Fruit fly (Drosophila melanogaster): ENCODE results near the gene CG43312.
A peak's percentile ranks its signal among the peaks of the same experiment; 100 is the strongest.

CG43312 gene

DNA sequence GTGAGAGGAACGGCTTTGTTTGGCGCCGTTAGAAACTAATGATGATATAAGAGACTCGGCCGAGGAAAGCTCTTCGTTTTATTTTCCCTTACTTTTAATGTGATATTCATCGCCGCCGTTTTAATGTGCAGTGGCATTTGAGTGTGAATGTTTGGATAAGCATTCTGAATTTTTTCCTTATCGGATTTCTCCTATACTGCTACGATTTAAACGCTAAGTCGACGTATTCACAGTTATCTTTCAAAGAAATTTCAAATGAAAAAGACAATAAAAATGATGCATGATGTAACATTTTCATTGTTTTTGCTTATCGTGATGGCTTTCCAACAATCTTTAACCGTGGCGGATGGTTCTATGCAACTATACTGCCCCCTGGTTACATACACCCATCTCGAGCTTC is at the start of gene CG43312:
Gene CG43312, plus strand, starts transcription at position 301 of the 400 bp plus-strand sequence.
- TF ChIP-seq noc (tag; optimal IDR thresholded peaks at IDR 0.05), result no peak

DNA sequence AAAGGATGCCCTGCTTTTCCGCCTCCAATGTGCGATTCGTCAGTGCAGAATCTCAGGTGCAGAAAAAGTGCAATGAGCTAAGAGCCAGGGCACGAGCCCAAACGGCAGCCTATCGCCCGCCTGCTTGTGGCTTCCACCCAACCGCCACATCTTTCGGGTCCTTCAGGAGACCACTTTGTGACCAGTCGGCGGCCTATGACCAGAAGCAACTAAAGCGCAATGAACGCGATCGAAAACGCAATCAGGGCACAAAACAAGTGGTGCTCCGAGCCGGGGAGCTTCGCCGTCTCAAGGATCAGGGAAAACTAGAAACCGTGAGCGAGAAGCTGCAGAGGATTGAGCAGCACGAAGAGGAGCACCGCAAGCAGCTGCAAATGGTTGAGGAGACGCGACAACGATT is 47.0 kb upstream of the CG43312 start, which contains the start of gene CG11449:
Gene CG11449, plus strand, starts transcription at position 6 of the 400 bp plus-strand sequence.
- no peak for TF ChIP-seq noc (tag; optimal IDR thresholded peaks at IDR 0.05)

DNA sequence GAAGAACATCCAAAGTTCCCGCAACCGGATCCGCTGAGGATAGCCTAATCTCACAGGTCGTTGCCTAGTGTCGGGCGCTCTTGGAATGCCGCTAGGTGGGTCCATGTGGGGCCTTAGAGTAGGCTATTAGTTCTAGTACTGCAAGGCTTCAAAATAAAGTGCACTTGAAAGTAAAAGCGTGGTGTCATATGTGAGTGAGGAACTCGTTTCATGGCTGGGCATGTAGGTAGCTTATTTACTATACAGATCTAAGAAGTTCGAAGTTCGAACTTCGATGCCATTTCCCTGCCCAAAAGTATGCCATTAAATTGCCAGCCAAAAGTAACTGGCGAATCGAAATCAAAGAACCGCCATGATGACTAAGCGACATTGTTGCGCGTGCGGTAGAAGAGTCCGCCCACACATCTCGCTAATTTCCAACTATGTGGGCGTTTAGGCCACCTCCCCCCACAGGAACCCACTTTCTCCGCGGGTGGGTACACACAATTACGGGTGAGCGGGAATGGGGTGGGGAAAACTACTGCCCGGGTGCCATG is 45.4 kb upstream of the CG43312 start:
- no peak for TF ChIP-seq noc (tag; optimal IDR thresholded peaks at IDR 0.05)

DNA sequence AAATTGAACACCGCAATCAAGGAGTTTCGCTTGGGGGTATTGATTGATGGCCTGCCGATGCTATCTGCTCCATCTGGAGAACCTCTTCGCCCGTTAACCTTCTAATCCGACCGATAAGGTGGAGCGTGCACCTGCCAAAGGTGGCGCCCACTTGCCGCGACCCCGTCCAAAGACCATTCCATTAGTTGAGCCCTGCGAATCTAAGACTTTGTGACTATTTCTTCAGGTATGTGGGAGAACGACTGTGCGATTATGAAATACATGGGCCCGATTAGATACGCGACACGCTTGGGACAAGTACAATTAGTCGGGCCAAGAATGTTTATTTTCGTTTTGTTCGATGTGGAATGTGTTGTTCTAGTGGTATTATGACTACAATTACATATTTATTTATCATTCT is 43.1 kb upstream of the CG43312 start:
- no peak for TF ChIP-seq noc (tag; optimal IDR thresholded peaks at IDR 0.05)

DNA sequence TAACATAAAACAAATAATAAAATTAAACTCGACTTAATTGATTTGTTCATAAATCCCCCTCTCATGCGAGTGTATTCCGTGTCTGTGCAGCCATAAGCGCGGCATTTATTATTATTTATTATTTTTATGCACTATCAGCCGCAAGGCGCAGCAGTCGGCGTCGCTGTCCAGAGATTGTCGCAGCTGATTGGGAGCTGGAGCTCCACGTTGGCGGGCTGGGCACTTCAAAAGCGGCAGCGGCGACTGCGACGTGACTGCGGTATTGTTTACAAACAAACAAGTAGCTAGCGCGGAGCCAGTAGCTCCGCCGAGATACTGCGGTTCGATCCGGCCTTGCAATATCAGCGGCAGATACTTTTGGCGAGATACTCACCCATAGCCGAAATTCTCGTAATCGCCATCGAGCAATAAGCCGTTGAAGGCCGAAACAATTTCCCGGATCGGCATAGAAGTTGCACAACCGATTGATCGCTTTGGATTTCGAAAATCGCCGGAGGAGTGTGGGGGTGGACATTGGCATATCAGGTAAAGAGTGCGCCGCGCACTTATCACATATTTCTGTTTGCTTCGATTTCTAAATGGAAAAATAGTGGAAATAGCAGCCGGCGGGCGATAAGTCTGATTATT is 42.4 kb upstream of the CG43312 start:
- no peak for TF ChIP-seq noc (tag; optimal IDR thresholded peaks at IDR 0.05)

DNA sequence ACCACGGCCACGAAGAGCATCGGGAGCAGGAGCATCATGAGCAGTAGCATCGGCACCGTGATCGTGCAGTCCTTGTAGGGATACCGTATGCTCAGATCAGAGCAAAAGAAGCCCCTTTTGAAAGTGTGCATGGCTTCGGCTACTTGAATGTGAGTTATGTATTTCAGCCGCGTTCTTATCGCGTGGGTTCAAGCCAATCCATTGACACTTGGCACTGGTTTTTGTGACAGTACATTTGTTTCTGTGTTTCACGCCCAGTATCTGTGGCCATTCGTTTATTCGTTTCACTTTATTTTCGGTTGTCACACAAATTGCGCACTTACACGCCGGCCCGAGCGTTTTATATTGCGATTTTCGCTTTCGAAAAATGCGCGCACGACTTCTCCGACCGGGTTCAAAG is 41.0 kb upstream of the CG43312 start:
- no peak for TF ChIP-seq noc (tag; optimal IDR thresholded peaks at IDR 0.05)

DNA sequence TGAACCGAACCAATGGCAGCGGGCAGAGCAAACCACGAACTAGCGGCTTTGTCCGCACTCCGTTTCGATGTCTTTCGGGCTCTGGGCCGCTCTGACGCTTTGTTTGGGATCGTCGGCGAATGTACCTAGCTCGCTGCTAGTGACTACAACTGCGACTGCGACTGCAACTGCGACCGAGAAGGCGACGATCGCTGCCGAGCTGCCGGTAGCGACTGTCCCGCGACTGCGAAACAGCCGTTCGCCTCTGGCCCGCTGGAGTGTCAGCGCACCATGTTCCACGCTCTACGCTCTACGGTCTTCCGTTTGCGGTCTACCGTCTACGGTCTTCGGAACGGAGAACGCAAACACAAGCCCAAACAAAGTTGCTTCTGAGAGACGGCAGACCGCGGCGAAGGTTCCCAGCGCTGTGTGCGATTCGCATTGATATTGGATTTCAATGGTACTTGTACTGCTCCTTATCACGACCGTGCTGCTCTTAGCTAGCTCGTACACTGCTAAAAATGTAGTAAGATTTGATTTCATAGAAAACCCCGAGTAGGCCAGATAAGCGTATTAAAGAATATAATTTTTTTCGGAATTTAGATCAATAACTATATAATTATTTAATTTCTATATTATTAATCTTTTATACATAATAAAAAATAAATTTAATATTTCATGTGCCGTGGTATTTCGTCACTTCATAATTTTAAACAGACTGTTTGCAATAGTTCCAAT is 40.3 kb upstream of the CG43312 start, which contains the start of gene laza:
Gene laza, minus strand, starts transcription at position 214 of the 717 bp plus-strand sequence.
- TF ChIP-seq noc (tag; optimal IDR thresholded peaks at IDR 0.05), result no peak

DNA sequence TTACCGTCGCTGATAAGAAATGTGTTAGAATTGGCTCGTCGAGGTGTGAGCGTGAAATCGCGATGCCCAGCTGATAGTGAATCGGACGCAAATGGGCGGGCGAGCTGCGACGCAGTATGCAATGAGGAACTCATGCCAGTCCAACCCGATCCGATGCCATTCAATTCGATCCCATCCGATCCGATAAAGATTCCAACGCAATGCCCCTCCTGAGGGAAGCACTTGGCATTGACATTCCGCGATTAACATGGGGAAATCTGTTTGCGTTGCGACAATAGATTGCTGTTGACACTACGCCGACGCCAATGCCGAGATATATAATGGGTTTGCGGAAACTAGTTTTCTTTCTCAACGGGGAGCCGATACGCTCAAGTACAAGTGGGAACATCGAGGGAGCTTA is 38.0 kb upstream of the CG43312 start:
- TF ChIP-seq noc (tag; optimal IDR thresholded peaks at IDR 0.05), result no peak

DNA sequence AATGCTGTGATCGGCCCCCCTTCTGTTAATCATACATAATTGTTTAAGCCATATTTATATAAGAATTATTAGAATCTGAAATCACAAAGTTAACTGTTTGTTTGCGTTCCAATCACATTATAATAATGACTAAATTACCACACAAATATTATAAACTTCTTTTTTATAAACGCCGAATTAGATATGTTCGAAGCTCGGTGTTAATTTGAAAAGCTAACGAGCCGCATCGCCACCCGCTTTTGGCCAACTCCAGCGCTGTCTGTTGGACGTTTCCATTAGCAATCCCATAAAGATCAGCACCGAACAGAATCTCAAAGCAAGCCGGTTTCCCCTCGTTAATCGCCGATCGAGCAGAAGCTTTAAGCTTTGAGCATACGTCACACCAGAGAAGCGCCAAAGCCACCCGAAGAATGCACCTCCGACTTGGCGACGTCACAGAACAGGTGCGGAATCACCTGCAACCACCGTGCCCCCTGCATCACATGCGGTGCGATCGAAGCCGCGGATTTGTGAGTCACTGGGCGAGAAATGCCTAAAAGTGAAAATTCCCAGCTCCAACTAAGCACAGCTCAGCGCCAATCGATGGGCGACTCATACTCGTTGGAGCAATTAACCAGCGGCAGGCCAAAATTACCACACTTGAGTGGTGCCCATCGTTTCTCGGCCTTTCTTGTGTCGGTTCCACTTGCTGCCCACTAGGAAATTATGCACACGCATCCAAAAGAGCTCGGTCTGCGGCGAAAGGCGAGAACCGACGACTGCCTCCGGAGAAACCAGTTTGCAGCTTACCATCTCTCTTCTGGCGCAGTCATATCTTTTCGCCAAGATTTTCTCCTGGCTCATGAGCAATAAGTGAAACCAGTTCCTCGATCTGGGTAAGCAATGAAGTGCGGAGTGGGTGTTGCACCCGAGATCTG is 35.7 kb upstream of the CG43312 start, which contains the start of gene CG11438:
Gene CG11438, plus strand, starts transcription at position 134 of the 917 bp plus-strand sequence.
- no peak for TF ChIP-seq noc (tag; optimal IDR thresholded peaks at IDR 0.05)

DNA sequence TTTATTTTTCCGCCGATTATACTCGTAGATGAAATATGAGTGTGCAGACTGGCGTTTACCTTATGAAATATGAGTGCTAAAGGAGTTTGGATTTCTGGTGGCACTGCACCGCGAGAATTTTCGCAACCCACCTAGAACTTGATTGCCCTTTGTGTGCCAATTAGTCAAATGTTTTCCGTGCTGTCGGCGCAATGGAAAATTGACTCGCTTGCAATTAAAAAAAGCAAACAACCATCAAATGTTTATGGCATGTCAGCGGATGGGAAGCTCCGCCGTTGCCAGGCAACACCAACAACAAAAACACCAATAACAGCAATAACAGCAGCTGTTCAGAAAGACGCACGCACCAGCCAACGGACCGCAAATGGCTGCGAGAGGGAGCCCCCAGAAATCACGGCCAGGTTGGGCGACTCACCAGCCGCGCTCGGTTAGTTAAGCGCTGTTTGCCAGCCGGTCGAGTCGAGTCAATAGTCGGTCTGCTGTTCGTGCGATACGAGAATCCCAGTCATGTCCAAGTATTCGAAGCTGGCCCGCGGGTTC is 34.9 kb upstream of the CG43312 start:
- no peak for TF ChIP-seq noc (tag; optimal IDR thresholded peaks at IDR 0.05)

DNA sequence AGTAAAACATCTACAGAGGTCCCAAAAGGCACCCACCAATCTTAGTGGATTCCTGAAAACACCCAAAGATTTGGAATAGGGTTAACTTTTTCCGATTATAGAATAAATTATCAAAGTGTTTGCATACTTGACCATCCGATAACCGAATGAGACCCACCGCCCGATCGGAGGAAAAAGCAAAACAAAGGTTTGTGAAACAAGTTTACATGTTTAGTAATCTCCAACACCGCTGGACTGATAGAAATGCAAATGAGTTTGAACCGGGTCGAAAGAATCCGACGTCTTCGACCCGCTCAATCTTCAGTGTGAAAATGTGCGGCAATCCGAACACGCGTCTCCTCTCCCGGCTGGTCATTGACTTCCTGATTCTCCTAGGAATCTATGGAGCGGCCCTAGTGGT is 32.8 kb upstream of the CG43312 start, which contains the start of gene CG11437:
Gene CG11437, plus strand, starts transcription at position 301 of the 400 bp plus-strand sequence.
- TF ChIP-seq noc (tag; optimal IDR thresholded peaks at IDR 0.05), result no peak

DNA sequence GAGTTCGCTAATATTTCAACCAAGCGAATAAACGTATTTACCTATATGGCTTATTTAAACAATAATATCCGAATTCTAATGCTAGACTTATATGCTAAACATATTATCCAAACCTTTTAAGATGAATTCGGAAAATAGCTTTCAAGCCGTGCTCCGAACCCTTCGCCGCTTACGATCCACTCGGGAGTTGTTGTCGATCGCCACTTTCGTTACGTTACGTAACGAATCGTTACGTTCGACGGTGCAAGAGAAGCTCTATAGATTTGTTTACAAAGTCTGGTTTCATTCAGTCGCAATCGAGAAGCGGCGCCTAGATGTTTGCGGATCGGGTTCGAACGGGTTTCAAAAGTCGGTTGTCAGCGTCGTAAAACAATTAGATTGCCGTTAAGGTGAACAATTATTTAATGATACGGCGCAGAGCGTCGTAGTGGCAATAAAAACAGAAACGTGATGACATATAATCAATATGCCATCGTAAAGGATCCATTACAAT is 31.1 kb upstream of the CG43312 start, which contains the start of gene CG11426:
Gene CG11426, plus strand, starts transcription at position 258 of the 493 bp plus-strand sequence.
- no peak for TF ChIP-seq noc (tag; optimal IDR thresholded peaks at IDR 0.05)

DNA sequence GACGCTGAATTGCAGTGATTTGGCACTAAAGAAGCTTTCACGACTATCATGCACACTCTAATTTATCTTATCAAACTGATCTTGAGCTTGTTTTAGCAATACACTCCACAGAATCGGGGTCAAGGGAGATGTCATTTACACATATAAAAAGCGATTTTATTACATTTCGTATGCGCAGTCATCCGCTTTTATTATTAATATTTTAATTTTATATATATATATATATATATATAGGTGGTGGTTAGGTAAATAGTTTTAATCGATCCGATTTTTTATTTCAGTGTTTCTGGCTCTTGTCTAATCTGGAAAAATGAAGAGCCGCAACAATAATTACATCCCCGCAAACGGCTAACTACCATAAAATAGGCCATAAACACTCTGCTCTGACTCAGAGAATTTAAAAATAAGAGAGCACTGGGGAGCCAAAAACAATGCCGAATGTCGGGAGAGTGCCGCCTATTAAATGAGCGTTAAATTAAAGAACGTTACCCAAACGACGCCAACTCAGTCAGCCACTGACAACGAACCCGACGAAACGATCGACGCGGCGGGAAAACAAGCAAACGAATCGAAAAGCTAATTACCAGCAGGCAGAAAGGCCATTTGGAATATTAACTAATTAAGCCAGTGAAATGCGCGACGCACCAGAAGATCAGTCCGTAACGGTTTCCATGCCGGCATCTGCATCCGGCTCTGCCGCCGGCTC is 29.7 kb upstream of the CG43312 start:
- TF ChIP-seq noc (tag; optimal IDR thresholded peaks at IDR 0.05), result peak; percentile 85

DNA sequence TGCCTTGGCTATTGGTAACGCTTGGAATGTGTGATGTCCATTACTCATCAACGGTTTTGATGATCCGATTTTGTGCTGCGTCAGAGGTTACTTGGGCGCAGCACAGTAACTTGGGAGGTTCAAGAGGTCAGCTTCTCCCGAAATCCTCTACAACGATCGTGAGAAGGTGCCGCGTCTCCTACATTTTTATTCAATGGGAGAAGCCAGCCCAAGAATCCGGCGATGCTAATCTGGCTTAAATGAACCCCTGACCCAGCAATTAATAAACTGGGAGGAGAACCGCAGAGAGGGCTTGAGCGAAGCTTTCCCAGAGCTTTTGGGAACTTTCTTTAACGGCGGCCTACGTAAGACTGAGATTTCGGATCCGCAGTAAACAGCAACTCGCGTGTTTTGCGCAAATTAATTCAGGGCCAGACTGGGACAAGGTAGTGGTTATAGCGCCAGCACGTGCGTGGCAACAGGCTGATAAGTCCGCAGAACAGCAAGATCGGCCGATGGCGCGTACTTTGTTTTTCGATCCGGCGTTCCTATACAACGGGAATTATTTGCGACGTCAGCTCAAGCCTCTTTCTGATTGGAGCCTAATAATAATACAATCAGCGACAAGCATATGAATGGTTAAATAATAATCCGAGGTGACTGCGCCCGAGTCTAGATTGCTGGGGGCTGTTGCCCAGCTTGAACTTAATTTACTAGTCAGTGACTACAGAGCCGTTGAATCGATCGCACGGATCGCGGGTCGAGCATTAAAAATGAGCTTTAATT is 27.1 kb upstream of the CG43312 start, which contains the start of gene CG11425:
Gene CG11425, plus strand, starts transcription at position 715 of the 765 bp plus-strand sequence.
- TF ChIP-seq noc (tag; optimal IDR thresholded peaks at IDR 0.05), result no peak
